Fruit fly (Drosophila melanogaster) whole organism, embryonic: Measurements from ENCODE around the gene CG18586.

ENCODE experiments used
- Bgb ChIP-seq: fragments of 200-800 bp; sonication (Bioruptor generic); IDR thresholded peaks from 2 replicates; pipeline ENCODE4 v1.3.6; 2022; ENCODE audit warnings: missing biosample characterization, missing genetic modification characterization; ENCODE audit not compliant: partially characterized antibody
- CG10366 ChIP-seq: fragments of 200-800 bp; sonication (Bioruptor generic); IDR thresholded peaks from 2 replicates; pipeline ENCODE4 v1.3.6; 2022; ENCODE audit warnings: missing biosample characterization, missing genetic modification characterization
- CG11696 ChIP-seq: fragments of 200-800 bp; sonication (Bioruptor generic); IDR thresholded peaks from 2 replicates; pipeline ENCODE4 v1.3.6; 2022; ENCODE audit warnings: missing biosample characterization, missing genetic modification characterization
- CG11723 ChIP-seq: fragments of 200-800 bp; sonication (Bioruptor generic); optimal IDR thresholded peaks from 2 replicates; lab custom pipeline; 2017; ENCODE audit warnings: missing biosample characterization, mild to moderate bottlenecking, missing genetic modification characterization
- CG12769 ChIP-seq: fragments of 200-800 bp; sonication (Bioruptor generic); optimal IDR thresholded peaks from 2 replicates; lab custom pipeline; 2019; ENCODE audit warnings: missing biosample characterization, mild to moderate bottlenecking, missing genetic modification characterization, moderate library complexity
- CG13123 ChIP-seq: fragments of 200-800 bp; sonication (Bioruptor generic); optimal IDR thresholded peaks from 2 replicates; lab custom pipeline; 2016; ENCODE audit warnings: missing biosample characterization, missing genetic modification characterization
- CG14860 ChIP-seq: fragments of 200-800 bp; sonication (Bioruptor generic); IDR thresholded peaks from 3 replicates; pipeline ENCODE4 v1.3.6; 2022; ENCODE audit warnings: missing biosample characterization, missing genetic modification characterization; ENCODE audit not compliant: partially characterized antibody
- CG1602 ChIP-seq: fragments of 200-800 bp; sonication (Bioruptor generic); optimal IDR thresholded peaks from 3 replicates; lab custom pipeline; 2016; ENCODE audit warnings: missing biosample characterization, missing genetic modification characterization
- CG16813 ChIP-seq: fragments of 200-800 bp; sonication (Bioruptor generic); IDR thresholded peaks from 3 replicates; pipeline ENCODE4 v1.3.6; 2022; ENCODE audit warnings: missing biosample characterization, missing genetic modification characterization; ENCODE audit not compliant: partially characterized antibody
- CG17802 ChIP-seq: fragments of 200-800 bp; sonication (Bioruptor generic); optimal IDR thresholded peaks from 2 replicates; lab custom pipeline; 2018; ENCODE audit warnings: missing biosample characterization, mild to moderate bottlenecking, missing genetic modification characterization, moderate library complexity
- CG17912 ChIP-seq: fragments of 200-800 bp; sonication (Bioruptor generic); optimal IDR thresholded peaks from 2 replicates; lab custom pipeline; 2018; ENCODE audit warnings: missing biosample characterization, mild to moderate bottlenecking, missing genetic modification characterization
- CG2116 ChIP-seq: fragments of 200-800 bp; sonication (Bioruptor generic); optimal IDR thresholded peaks from 3 replicates; lab custom pipeline; 2018; ENCODE audit warnings: missing biosample characterization, mild to moderate bottlenecking, missing genetic modification characterization
- CG31365 ChIP-seq: fragments of 200-800 bp; sonication (Bioruptor generic); optimal IDR thresholded peaks from 2 replicates; lab custom pipeline; 2018; ENCODE audit warnings: missing biosample characterization, mild to moderate bottlenecking, missing genetic modification characterization
- CG32767 ChIP-seq: fragments of 200-800 bp; sonication (Bioruptor generic); IDR thresholded peaks from 2 replicates; pipeline ENCODE4 v1.3.6; 2022; ENCODE audit warnings: missing biosample characterization, missing genetic modification characterization
- CG42726 ChIP-seq: fragments of 200-800 bp; sonication (Bioruptor generic); IDR thresholded peaks from 2 replicates; pipeline ENCODE4 v1.3.6; 2022; ENCODE audit warnings: missing biosample characterization, missing genetic modification characterization; ENCODE audit not compliant: partially characterized antibody
- CG4360 ChIP-seq: fragments of 200-800 bp; sonication (Bioruptor generic); IDR thresholded peaks from 2 replicates; pipeline ENCODE4 v1.3.6; 2022; ENCODE audit warnings: missing biosample characterization, missing genetic modification characterization
- CG7963 ChIP-seq: fragments of 200-800 bp; sonication (Bioruptor generic); IDR thresholded peaks from 3 replicates; pipeline ENCODE4 v1.3.6; 2022; ENCODE audit warnings: missing biosample characterization, missing genetic modification characterization; ENCODE audit not compliant: partially characterized antibody
- Camta ChIP-seq: fragments of 200-800 bp; sonication (Bioruptor generic); optimal IDR thresholded peaks from 2 replicates; lab custom pipeline; 2016; ENCODE audit warnings: missing biosample characterization, missing genetic modification characterization
- D19A ChIP-seq: fragments of 200-800 bp; optimal IDR thresholded peaks from 3 replicates; lab custom pipeline; 2019; ENCODE audit warnings: missing biosample characterization, mild to moderate bottlenecking, missing genetic modification characterization, moderate library complexity
- Dip3 ChIP-seq: fragments of 200-800 bp; sonication (Bioruptor generic); optimal IDR thresholded peaks from 3 replicates; lab custom pipeline; 2016; ENCODE audit warnings: missing biosample characterization, missing genetic modification characterization
- E2f1 ChIP-seq: fragments of 200-800 bp; sonication (Bioruptor generic); IDR thresholded peaks from 2 replicates; pipeline ENCODE4 v1.3.6; 2022; ENCODE audit warnings: missing biosample characterization, missing genetic modification characterization
- ERR ChIP-seq: fragments of 200-800 bp; sonication (Bioruptor generic); optimal IDR thresholded peaks from 2 replicates; lab custom pipeline; 2016; ENCODE audit warnings: missing biosample characterization, missing genetic modification characterization
- Fer1 ChIP-seq: fragments of 200-800 bp; sonication (Bioruptor generic); optimal IDR thresholded peaks from 2 replicates; lab custom pipeline; 2017; ENCODE audit warnings: missing biosample characterization, mild to moderate bottlenecking, missing genetic modification characterization
- Fer2 ChIP-seq: fragments of 200-800 bp; sonication (Bioruptor generic); optimal IDR thresholded peaks from 2 replicates; lab custom pipeline; 2018; ENCODE audit warnings: missing biosample characterization, mild to moderate bottlenecking, missing genetic modification characterization, moderate library complexity
- Gug ChIP-seq: fragments of 200-800 bp; sonication (Bioruptor generic); IDR thresholded peaks from 4 replicates; pipeline ENCODE4 v1.3.6; 2022; ENCODE audit warnings: missing biosample characterization, missing genetic modification characterization
- H2.0 ChIP-seq: fragments of 200-800 bp; sonication (Bioruptor generic); IDR thresholded peaks from 2 replicates; pipeline ENCODE4 v1.3.6; 2022; ENCODE audit warnings: missing biosample characterization, missing genetic modification characterization
- HLH3B ChIP-seq: fragments of 200-800 bp; sonication (Bioruptor generic); IDR thresholded peaks from 2 replicates; pipeline ENCODE4 v1.3.6; 2022; ENCODE audit warnings: missing biosample characterization, missing genetic modification characterization
- Hr51 ChIP-seq, 2 experiments: fragments of 200-800 bp; sonication (Bioruptor generic); optimal IDR thresholded peaks; 2 replicates in 1 of 2; 3 replicates in 1 of 2; lab custom pipeline; 2016 to 2018; ENCODE audit warnings: missing biosample characterization in 2 of 2, missing genetic modification characterization in 2 of 2, mild to moderate bottlenecking in 1 of 2, moderate library complexity in 1 of 2
- Mad ChIP-seq: fragments of 200-800 bp; sonication (Bioruptor generic); optimal IDR thresholded peaks from 2 replicates; lab custom pipeline; 2016; ENCODE audit warnings: missing biosample characterization, missing genetic modification characterization
- Med ChIP-seq: fragments of 200-800 bp; sonication (Bioruptor generic); peaks from one replicate; lab custom pipeline; 2016; ENCODE audit warnings: missing biosample characterization, missing genetic modification characterization, mild to moderate bottlenecking, inconsistent platforms, moderate library complexity
- NC2α ChIP-seq: fragments of 200-800 bp; sonication (Bioruptor generic); optimal IDR thresholded peaks from 2 replicates; lab custom pipeline; 2016; ENCODE audit warnings: missing biosample characterization, missing genetic modification characterization
- Nf-YC ChIP-seq: fragments of 200-800 bp; optimal IDR thresholded peaks from 3 replicates; lab custom pipeline; 2019; ENCODE audit warnings: missing biosample characterization, mild to moderate bottlenecking, missing genetic modification characterization, moderate library complexity
- PHDP ChIP-seq: fragments of 200-800 bp; sonication (Bioruptor generic); optimal IDR thresholded peaks from 3 replicates; lab custom pipeline; 2018; ENCODE audit warnings: missing biosample characterization, mild to moderate bottlenecking, missing genetic modification characterization, moderate library complexity
- Poxn ChIP-seq: fragments of 200-800 bp; sonication (Bioruptor generic); IDR thresholded peaks from 2 replicates; pipeline ENCODE4 v1.3.6; 2022; ENCODE audit warnings: missing biosample characterization, missing genetic modification characterization
- bigmax ChIP-seq: fragments of 200-800 bp; sonication (Bioruptor generic); optimal IDR thresholded peaks from 2 replicates; lab custom pipeline; 2018; ENCODE audit warnings: missing biosample characterization, mild to moderate bottlenecking, missing genetic modification characterization
- chinmo ChIP-seq: fragments of 200-800 bp; sonication (Bioruptor generic); IDR thresholded peaks from 4 replicates; pipeline ENCODE4 v1.3.6; 2022; ENCODE audit warnings: missing biosample characterization, missing genetic modification characterization; ENCODE audit not compliant: partially characterized antibody
- crp ChIP-seq, 2 experiments: fragments of 200-800 bp; sonication (Bioruptor generic); optimal IDR thresholded peaks; 2 replicates in 1 of 2; 3 replicates in 1 of 2; lab custom pipeline; 2017; ENCODE audit warnings: missing biosample characterization in 2 of 2, missing genetic modification characterization in 2 of 2, mild to moderate bottlenecking in 1 of 2, moderate library complexity in 1 of 2
- dmrt11E ChIP-seq: fragments of 200-800 bp; sonication (Bioruptor generic); optimal IDR thresholded peaks from 3 replicates; lab custom pipeline; 2018; ENCODE audit warnings: missing biosample characterization, mild to moderate bottlenecking, missing genetic modification characterization, moderate library complexity
- hbn ChIP-seq: fragments of 200-800 bp; sonication (Bioruptor generic); IDR thresholded peaks from 2 replicates; pipeline ENCODE4 v1.3.6; 2022; ENCODE audit warnings: missing biosample characterization, missing genetic modification characterization; ENCODE audit not compliant: partially characterized antibody
- mirr ChIP-seq: fragments of 200-800 bp; sonication (Bioruptor generic); optimal IDR thresholded peaks from 3 replicates; lab custom pipeline; 2018; ENCODE audit warnings: missing biosample characterization, mild to moderate bottlenecking, missing genetic modification characterization
- mld ChIP-seq: fragments of 200-800 bp; sonication (Bioruptor generic); IDR thresholded peaks from 3 replicates; pipeline ENCODE4 v1.3.6; 2022; ENCODE audit warnings: missing biosample characterization, missing genetic modification characterization; ENCODE audit not compliant: partially characterized antibody
- nerfin-1 ChIP-seq: fragments of 200-800 bp; sonication (Bioruptor generic); optimal IDR thresholded peaks from 3 replicates; lab custom pipeline; 2019; ENCODE audit warnings: missing biosample characterization, mild to moderate bottlenecking, missing genetic modification characterization, moderate library complexity
- ranshi ChIP-seq: fragments of 200-800 bp; sonication (Bioruptor generic); IDR thresholded peaks from 2 replicates; pipeline ENCODE4 v1.3.6; 2022; ENCODE audit warnings: missing biosample characterization, missing genetic modification characterization
- rib ChIP-seq: fragments of 200-800 bp; sonication (Bioruptor generic); IDR thresholded peaks from 2 replicates; pipeline ENCODE4 v1.3.6; 2022; ENCODE audit warnings: missing biosample characterization, missing genetic modification characterization
- run ChIP-seq: fragments of 200-800 bp; sonication (Bioruptor generic); optimal IDR thresholded peaks from 3 replicates; lab custom pipeline; 2018; ENCODE audit warnings: missing biosample characterization, mild to moderate bottlenecking, missing genetic modification characterization
- shn ChIP-seq: fragments of 200-800 bp; sonication (Bioruptor generic); optimal IDR thresholded peaks from 3 replicates; lab custom pipeline; 2016; ENCODE audit warnings: missing biosample characterization, missing genetic modification characterization
- so ChIP-seq: fragments of 200-800 bp; sonication (Bioruptor generic); IDR thresholded peaks from 3 replicates; pipeline ENCODE4 v1.3.6; 2022; ENCODE audit warnings: missing biosample characterization, missing genetic modification characterization
- trem ChIP-seq: fragments of 200-800 bp; optimal IDR thresholded peaks from 3 replicates; lab custom pipeline; 2019; ENCODE audit warnings: missing biosample characterization, mild to moderate bottlenecking, missing genetic modification characterization, moderate library complexity
- tx ChIP-seq: fragments of 200-800 bp; sonication (Bioruptor generic); optimal IDR thresholded peaks from 2 replicates; lab custom pipeline; 2016; ENCODE audit warnings: missing biosample characterization, missing genetic modification characterization

Gene CG18586

dm6 chr3L:5922005-5922685 lies 49.0 kb downstream of the CG18586 start, which contains the start of gene CG32407 (continued):
- TF ChIP-seq CG17912 (GFP tag; lab: Kevin White, UChicago) (no peak), Med (GFP tag; lab: Kevin White, UChicago) (peak; percentile 47), dmrt11E (no peak), CG10366 (no peak), CG32767 (GFP tag; lab: Robert Waterston, UW) (no peak), H2.0 (GFP tag; lab: Robert Waterston, UW) (no peak), CG11696 (GFP tag; lab: Robert Waterston, UW) (no peak), Mad (GFP tag; lab: Kevin White, UChicago) (no peak), CG11723 (GFP tag; lab: Kevin White, UChicago) (peak; percentile 18), Hr51 (GFP tag; optimal IDR thresholded peaks at IDR 0.05; lab: Kevin White, UChicago) (peak in 1 of 2 experiments; percentile 2), CG31365 (tag; lab: Kevin White, UChicago) (no peak), CG42726 (no peak), Dip3 (no peak), CG1602 (no peak), D19A (tag; lab: Kevin White, UChicago) (no peak), ranshi (GFP tag; lab: Robert Waterston, UW) (no peak), Fer2 (tag; lab: Kevin White, UChicago) (no peak), CG16813 (no peak), Gug (GFP tag; lab: Robert Waterston, UW) (no peak), rib (GFP tag; lab: Robert Waterston, UW) (no peak), ERR (GFP tag; lab: Kevin White, UChicago) (no peak), Nf-YC (tag; lab: Kevin White, UChicago) (no peak), CG17802 (no peak), so (no peak), Camta (GFP tag; lab: Kevin White, UChicago) (no peak), nerfin-1 (peak; percentile 5), Fer1 (GFP tag; lab: Kevin White, UChicago) (no peak), PHDP (no peak), Bgb (GFP tag; lab: Robert Waterston, UW) (no peak), trem (tag; lab: Kevin White, UChicago) (no peak), CG7963 (GFP tag; lab: Robert Waterston, UW) (no peak), CG13123 (GFP tag; lab: Kevin White, UChicago) (no peak), NC2α (GFP tag; lab: Kevin White, UChicago) (no peak), bigmax (GFP tag; lab: Kevin White, UChicago) (no peak), Poxn (GFP tag; lab: Robert Waterston, UW) (no peak), mld (GFP tag; lab: Robert Waterston, UW) (no peak), CG12769 (tag; lab: Kevin White, UChicago) (peak; percentile 45), chinmo (GFP tag; lab: Robert Waterston, UW) (peak; percentile 88; the same call in 3 of the 4 replicates), shn (GFP tag; lab: Kevin White, UChicago) (no peak), tx (GFP tag; lab: Kevin White, UChicago) (no peak), mirr (peak; percentile 53), CG14860 (GFP tag; lab: Robert Waterston, UW) (no peak), E2f1 (0 out of 2 replicates have a peak, but pooled peaks have one; percentile 23), crp (GFP tag; optimal IDR thresholded peaks at IDR 0.05; lab: Kevin White, UChicago) (no peak), hbn (GFP tag; lab: Robert Waterston, UW) (no peak), CG4360 (0 out of 2 replicates have a peak, but pooled peaks have one; percentile 9), run (tag; lab: Kevin White, UChicago) (peak; percentile 58), HLH3B (GFP tag; lab: Robert Waterston, UW) (no peak), CG2116 (GFP tag; lab: Kevin White, UChicago) (no peak)
